Worm (Caenorhabditis elegans) whole organism, late embryonic: Measurements from ENCODE around the gene nhr-120.
A peak's percentile ranks its signal among the peaks of the same experiment; 100 is the strongest.

ENCODE experiments used
- C08G9.2 ChIP-seq: sonication (generic microtip); optimal IDR thresholded peaks from 2 replicates; lab custom pipeline; 2016; ENCODE audit warnings: mild to moderate bottlenecking, missing genetic modification characterization, moderate library complexity, missing compliant biosample characterization
- C38D4.7 ChIP-seq: fragments of 200-800 bp; sonication (Bioruptor generic); optimal IDR thresholded peaks from 2 replicates; lab custom pipeline; 2018; ENCODE audit warnings: mild to moderate bottlenecking, missing genetic modification characterization, moderate library complexity, missing compliant biosample characterization
- T23F11.4 ChIP-seq: fragments of 200-800 bp; sonication (Bioruptor generic); optimal IDR thresholded peaks from 2 replicates; lab custom pipeline; 2018; ENCODE audit warnings: mild to moderate bottlenecking, missing genetic modification characterization, missing compliant biosample characterization
- Y22D7AL.16 ChIP-seq: sonication (generic microtip); optimal IDR thresholded peaks from 2 replicates; lab custom pipeline; 2016; ENCODE audit warnings: missing genetic modification characterization, missing compliant biosample characterization
- ahr-1 ChIP-seq: sonication (generic microtip); optimal IDR thresholded peaks from 2 replicates; lab custom pipeline; 2016; ENCODE audit warnings: missing genetic modification characterization, missing compliant biosample characterization
- ama-1 ChIP-seq: fragments of 150-350 bp; optimal IDR thresholded peaks from 2 replicates; lab custom pipeline; 2014
- ceh-18 ChIP-seq: sonication (generic microtip); optimal IDR thresholded peaks from 2 replicates; lab custom pipeline; 2016; ENCODE audit warnings: missing genetic modification characterization, missing compliant biosample characterization
- ceh-2 ChIP-seq: sonication (generic microtip); optimal IDR thresholded peaks from 2 replicates; lab custom pipeline; 2016; ENCODE audit warnings: missing genotype, missing genetic modification characterization, missing compliant biosample characterization
- ceh-31 ChIP-seq: sonication (generic microtip); optimal IDR thresholded peaks from 2 replicates; lab custom pipeline; 2016; ENCODE audit warnings: missing genetic modification characterization, missing compliant biosample characterization
- ceh-34 ChIP-seq: sonication (generic microtip); optimal IDR thresholded peaks from 2 replicates; lab custom pipeline; 2016; ENCODE audit warnings: mild to moderate bottlenecking, missing genetic modification characterization, missing compliant biosample characterization
- ceh-45 ChIP-seq: fragments of 200-800 bp; sonication (Bioruptor generic); IDR thresholded peaks from 2 replicates; pipeline ENCODE4 v1.3.6; 2022; ENCODE audit warnings: missing genetic modification reagents, missing genetic modification characterization, missing compliant biosample characterization
- ceh-48 ChIP-seq: sonication (generic microtip); optimal IDR thresholded peaks from 2 replicates; lab custom pipeline; 2016; ENCODE audit warnings: missing genetic modification characterization, inconsistent platforms, missing compliant biosample characterization
- dmd-4 ChIP-seq: sonication (generic microtip); optimal IDR thresholded peaks from 2 replicates; lab custom pipeline; 2016; ENCODE audit warnings: borderline replicate concordance, missing genetic modification characterization, missing compliant biosample characterization
- elt-2 ChIP-seq: sonication (generic microtip); optimal IDR thresholded peaks from 2 replicates; lab custom pipeline; 2016; ENCODE audit warnings: missing genetic modification reagents, missing genetic modification characterization, missing compliant biosample characterization
- elt-4 ChIP-seq: sonication (generic microtip); optimal IDR thresholded peaks from 2 replicates; lab custom pipeline; 2016; ENCODE audit warnings: missing genetic modification characterization, missing compliant biosample characterization
- ets-4 ChIP-seq: sonication (generic microtip); optimal IDR thresholded peaks from 2 replicates; lab custom pipeline; 2016; ENCODE audit warnings: missing genetic modification characterization, missing compliant biosample characterization
- fax-1 ChIP-seq: sonication (generic microtip); optimal IDR thresholded peaks from 2 replicates; lab custom pipeline; 2016; ENCODE audit warnings: missing genotype, missing genetic modification characterization, missing compliant biosample characterization
- fkh-10 ChIP-seq: fragments of 150-350 bp; optimal IDR thresholded peaks from 2 replicates; lab custom pipeline; 2014; ENCODE audit warnings: missing biosample characterization, missing genetic modification reagents, missing genetic modification characterization
- fkh-6 ChIP-seq: sonication (generic microtip); optimal IDR thresholded peaks from 2 replicates; lab custom pipeline; 2016; ENCODE audit warnings: missing genetic modification characterization, missing compliant biosample characterization
- gmeb-2 ChIP-seq: sonication (generic microtip); optimal IDR thresholded peaks from 2 replicates; lab custom pipeline; 2016; ENCODE audit warnings: missing genetic modification characterization, inconsistent platforms, missing compliant biosample characterization
- hlh-13 ChIP-seq: fragments of 200-800 bp; sonication (Bioruptor generic); optimal IDR thresholded peaks from 2 replicates; lab custom pipeline; 2018; ENCODE audit warnings: mild to moderate bottlenecking, missing genetic modification characterization, missing compliant biosample characterization
- hlh-15 ChIP-seq: sonication (generic microtip); optimal IDR thresholded peaks from 2 replicates; lab custom pipeline; 2016; ENCODE audit warnings: missing genetic modification characterization, missing compliant biosample characterization
- hlh-6 ChIP-seq: sonication (generic microtip); optimal IDR thresholded peaks from 2 replicates; lab custom pipeline; 2016; ENCODE audit warnings: missing genotype, missing genetic modification characterization, missing compliant biosample characterization
- lin-11 ChIP-seq: fragments of 200-800 bp; sonication (Bioruptor generic); optimal IDR thresholded peaks from 2 replicates; lab custom pipeline; 2018; ENCODE audit warnings: mild to moderate bottlenecking, missing genetic modification characterization, missing compliant biosample characterization
- madf-2 ChIP-seq: sonication (generic microtip); optimal IDR thresholded peaks from 2 replicates; lab custom pipeline; 2017; ENCODE audit warnings: missing genetic modification characterization, missing compliant biosample characterization
- mec-3 ChIP-seq: sonication (generic microtip); optimal IDR thresholded peaks from 2 replicates; lab custom pipeline; 2016; ENCODE audit warnings: borderline replicate concordance, missing genetic modification characterization, missing compliant biosample characterization
- nhr-11 ChIP-seq: fragments of 150-350 bp; optimal IDR thresholded peaks from 2 replicates; lab custom pipeline; 2014; ENCODE audit warnings: missing biosample characterization, missing genetic modification characterization
- nhr-232 ChIP-seq: sonication (generic microtip); optimal IDR thresholded peaks from 2 replicates; lab custom pipeline; 2016; ENCODE audit warnings: missing genetic modification characterization, missing compliant biosample characterization
- pag-3 ChIP-seq: sonication (generic microtip); optimal IDR thresholded peaks from 2 replicates; lab custom pipeline; 2016; ENCODE audit warnings: missing compliant biosample characterization, missing genetic modification characterization, borderline replicate concordance
- pat-9 ChIP-seq: fragments of 200-800 bp; sonication (Bioruptor generic); optimal IDR thresholded peaks from 2 replicates; lab custom pipeline; 2018; ENCODE audit warnings: mild to moderate bottlenecking, missing genetic modification characterization, moderate library complexity, missing compliant biosample characterization
- pax-1 ChIP-seq: fragments of 150-350 bp; optimal IDR thresholded peaks from 2 replicates; lab custom pipeline; 2014; ENCODE audit warnings: missing biosample characterization, missing genetic modification characterization
- pha-2 ChIP-seq: sonication (generic microtip); optimal IDR thresholded peaks from 2 replicates; lab custom pipeline; 2017; ENCODE audit warnings: mild to moderate bottlenecking, missing genetic modification characterization, missing compliant biosample characterization
- pqm-1 ChIP-seq: sonication (generic microtip); optimal IDR thresholded peaks from 2 replicates; lab custom pipeline; 2016; ENCODE audit warnings: missing genetic modification characterization, missing compliant biosample characterization
- ref-2 ChIP-seq: sonication (generic microtip); optimal IDR thresholded peaks from 2 replicates; lab custom pipeline; 2016; ENCODE audit warnings: missing genetic modification characterization, missing compliant biosample characterization
- rnt-1 ChIP-seq: sonication (generic microtip); optimal IDR thresholded peaks from 2 replicates; lab custom pipeline; 2016; ENCODE audit warnings: missing genetic modification characterization, missing compliant biosample characterization
- sox-2 ChIP-seq: fragments of 200-800 bp; sonication (Bioruptor generic); IDR thresholded peaks from 2 replicates; pipeline ENCODE4 v1.3.6; 2022; ENCODE audit warnings: missing genetic modification reagents, missing genetic modification characterization, missing compliant biosample characterization
- sox-4 ChIP-seq: sonication (generic microtip); optimal IDR thresholded peaks from 2 replicates; lab custom pipeline; 2017; ENCODE audit warnings: mild to moderate bottlenecking, missing genetic modification characterization, inconsistent platforms, missing compliant biosample characterization
- syd-9 ChIP-seq: sonication (generic microtip); optimal IDR thresholded peaks from 2 replicates; lab custom pipeline; 2016; ENCODE audit warnings: mild to moderate bottlenecking, missing genetic modification characterization, moderate library complexity, missing compliant biosample characterization
- tbx-2 ChIP-seq: sonication (generic microtip); optimal IDR thresholded peaks from 2 replicates; lab custom pipeline; 2016; ENCODE audit warnings: missing genetic modification characterization, missing compliant biosample characterization
- unc-42 ChIP-seq: sonication (generic microtip); optimal IDR thresholded peaks from 2 replicates; lab custom pipeline; 2016; ENCODE audit warnings: missing genotype, missing genetic modification characterization, missing compliant biosample characterization
- unc-86 ChIP-seq: sonication (generic microtip); optimal IDR thresholded peaks from 2 replicates; lab custom pipeline; 2016; ENCODE audit warnings: missing genetic modification characterization, missing compliant biosample characterization
- ztf-16 ChIP-seq: sonication (generic microtip); optimal IDR thresholded peaks from 2 replicates; lab custom pipeline; 2017; ENCODE audit warnings: missing genetic modification characterization, missing compliant biosample characterization

The nhr-120 gene

DNA sequence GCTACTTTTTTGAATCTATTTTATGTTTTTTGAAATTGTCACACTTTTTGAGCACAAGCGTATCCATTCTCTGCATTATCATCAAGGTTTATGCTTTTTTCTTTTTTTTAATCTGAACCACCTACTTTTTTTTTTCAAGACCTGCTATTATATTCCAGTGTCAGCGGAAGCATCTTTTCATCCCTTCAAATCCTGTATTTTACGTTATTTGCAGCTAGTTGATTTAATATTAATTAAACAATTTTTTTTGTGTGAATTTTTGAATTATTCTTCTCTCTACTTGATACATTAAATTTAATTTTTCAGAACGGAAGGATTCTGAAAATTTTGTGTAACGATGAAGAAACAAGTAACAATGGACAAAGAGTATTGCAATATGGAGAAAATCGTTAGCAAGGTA, 30.7 kb downstream of the nhr-120 start, which contains the start of gene C25B8.8:
C25B8.8 (plus strand) TSS at position 301 of the 400 bp plus-strand sequence.
- no peak for TF ChIP-seq nhr-11 (tag; lab: Kevin White, UChicago)
- no peak for TF ChIP-seq unc-42 (tag; lab: Kevin White, UChicago)
- TF ChIP-seq pat-9 (tag; lab: Kevin White, UChicago): no peak
- TF ChIP-seq madf-2 (tag; lab: Kevin White, UChicago): no peak
- TF ChIP-seq, all 69 proteins: peak for 0

DNA sequence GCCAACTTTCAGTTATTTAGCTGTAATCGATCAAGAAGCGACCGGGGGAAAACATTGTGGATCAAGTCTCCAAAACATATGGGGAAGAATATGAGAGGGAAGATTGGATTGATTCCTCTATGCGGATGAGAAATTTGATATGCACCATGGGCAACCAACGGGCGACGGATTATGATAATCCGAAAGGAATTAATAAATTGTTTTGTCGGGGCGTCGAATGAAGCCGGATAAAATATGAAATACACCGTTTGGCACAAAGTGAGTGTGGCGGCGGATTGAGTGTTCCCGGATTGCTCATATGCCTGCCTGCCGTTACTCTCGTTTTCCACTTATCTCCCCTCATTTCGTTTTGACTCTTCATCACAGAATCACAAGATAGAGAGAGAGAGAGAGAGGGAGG, 31.2 kb downstream of the nhr-120 start:
- TF ChIP-seq ref-2: no peak
- no peak for TF ChIP-seq ceh-34 (tag; lab: Kevin White, UChicago)
- no peak for TF ChIP-seq ahr-1
- no peak for TF ChIP-seq nhr-11 (tag; lab: Kevin White, UChicago)
- TF ChIP-seq sox-2 (GFP tag; lab: Robert Waterston, UW): no peak
- TF ChIP-seq mec-3 (tag; lab: Kevin White, UChicago): no peak
- no peak for TF ChIP-seq pax-1 (tag; lab: Kevin White, UChicago)
- no peak for TF ChIP-seq nhr-232
- TF ChIP-seq ceh-2 (tag; lab: Kevin White, UChicago): no peak
- TF ChIP-seq fax-1 (tag; lab: Kevin White, UChicago): no peak
- TF ChIP-seq fkh-6: no peak
- no peak for TF ChIP-seq ama-1 (lab: Kevin White, UChicago)
- no peak for TF ChIP-seq ceh-18 (tag; lab: Kevin White, UChicago)
- TF ChIP-seq C08G9.2 (tag; lab: Kevin White, UChicago): no peak
- TF ChIP-seq ets-4: no peak
- TF ChIP-seq Y22D7AL.16 (tag; lab: Kevin White, UChicago): no peak
- TF ChIP-seq, all 69 proteins: peak for 0

DNA sequence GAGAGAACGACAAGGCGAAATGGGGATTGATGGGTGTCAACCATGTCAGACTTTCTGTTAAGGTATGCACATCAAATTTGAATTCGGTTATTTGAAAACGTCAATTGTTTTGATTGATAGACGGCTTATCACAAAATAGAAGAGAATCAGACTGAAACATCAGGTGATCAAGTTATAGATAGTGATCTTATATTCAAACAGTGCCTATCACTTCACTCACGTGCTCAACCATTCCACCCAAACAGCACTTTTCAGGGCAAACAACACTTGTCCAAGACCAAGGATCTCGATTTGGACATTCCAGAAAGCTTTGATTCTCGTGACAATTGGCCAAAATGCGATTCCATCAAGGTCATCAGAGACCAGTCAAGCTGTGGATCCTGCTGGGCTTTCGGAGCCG, 32.8 kb downstream of the nhr-120 start:
- TF ChIP-seq mec-3 (tag; lab: Kevin White, UChicago) (no peak), hlh-15 (tag; lab: Kevin White, UChicago) (no peak), unc-86 (tag; lab: Kevin White, UChicago) (no peak), pqm-1 (tag; lab: Kevin White, UChicago) (no peak), fkh-10 (no peak), hlh-6 (tag; lab: Kevin White, UChicago) (no peak), pag-3 (tag; lab: Kevin White, UChicago) (no peak), sox-4 (tag; lab: Kevin White, UChicago) (no peak), nhr-232 (no peak), fax-1 (tag; lab: Kevin White, UChicago) (no peak), ref-2 (no peak), sox-2 (GFP tag; lab: Robert Waterston, UW) (no peak), rnt-1 (tag; lab: Kevin White, UChicago) (no peak), pha-2 (tag; lab: Kevin White, UChicago) (no peak), pax-1 (tag; lab: Kevin White, UChicago) (no peak)

DNA sequence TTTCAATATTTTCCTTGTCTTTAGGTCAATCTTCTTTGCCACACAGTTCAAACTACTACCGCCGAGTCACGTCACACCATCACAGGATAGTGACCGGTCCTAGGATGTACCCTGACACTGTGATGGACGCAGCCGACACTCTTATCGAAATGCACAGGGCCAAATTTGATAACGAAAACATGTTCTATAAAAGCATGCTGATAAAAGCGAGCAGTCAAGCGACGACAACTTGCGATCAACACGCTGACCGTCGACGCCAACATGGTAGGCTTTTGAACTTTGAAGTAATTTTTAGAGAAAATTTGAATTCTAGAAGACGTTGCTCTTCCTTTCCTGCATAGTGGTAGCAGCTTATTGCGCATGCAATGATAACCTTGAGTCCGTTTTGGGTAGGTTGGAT, 33.4 kb downstream of the nhr-120 start, which contains the start of gene cpr-6:
cpr-6 (plus strand) TSS at position 217 of the 400 bp plus-strand sequence.
- TF ChIP-seq lin-11: no peak
- peak; percentile 98 for TF ChIP-seq elt-2 (tag; lab: Kevin White, UChicago)
- TF ChIP-seq, all 69 proteins: peak for 1

DNA sequence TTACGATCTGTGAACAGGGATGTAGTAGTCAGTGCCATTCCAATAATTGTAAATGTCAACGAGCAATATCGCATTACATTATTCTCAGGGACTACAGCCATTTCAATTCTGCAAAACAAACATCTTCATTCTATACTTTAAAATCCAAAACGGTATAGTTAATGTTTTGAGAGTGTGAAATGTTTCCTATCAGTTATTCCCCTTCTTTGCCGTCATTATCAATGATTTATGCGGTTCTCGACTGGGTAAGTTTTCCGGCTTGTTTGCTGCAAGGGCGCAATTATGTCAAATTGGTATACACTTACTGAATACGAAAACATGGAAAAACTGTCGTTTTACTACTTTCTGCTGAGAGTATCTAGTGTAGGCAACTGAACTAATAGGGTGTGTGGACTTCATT, 37.3 kb downstream of the nhr-120 start, which contains the start of gene F23G4.1:
F23G4.1 (minus strand) TSS at position 101 of the 400 bp plus-strand sequence.
- no peak for TF ChIP-seq hlh-6 (tag; lab: Kevin White, UChicago)
- no peak for TF ChIP-seq fkh-10
- no peak for TF ChIP-seq syd-9
- no peak for TF ChIP-seq elt-4 (tag; lab: Kevin White, UChicago)
- TF ChIP-seq gmeb-2: no peak
- no peak for TF ChIP-seq ets-4
- no peak for TF ChIP-seq ref-2
- TF ChIP-seq dmd-4 (tag; lab: Kevin White, UChicago): no peak
- TF ChIP-seq ceh-48 (tag; lab: Kevin White, UChicago): no peak
- TF ChIP-seq pat-9 (tag; lab: Kevin White, UChicago): no peak
- no peak for TF ChIP-seq ceh-18 (tag; lab: Kevin White, UChicago)
- TF ChIP-seq ceh-31 (tag; lab: Kevin White, UChicago): no peak
- TF ChIP-seq T23F11.4: no peak
- TF ChIP-seq C38D4.7: no peak
- no peak for TF ChIP-seq tbx-2 (tag; lab: Kevin White, UChicago)
- TF ChIP-seq unc-42 (tag; lab: Kevin White, UChicago): no peak
- no peak for TF ChIP-seq hlh-13 (GFP tag; lab: Kevin White, UChicago)
- no peak for TF ChIP-seq ceh-45 (GFP tag; lab: Robert Waterston, UW)
- no peak for TF ChIP-seq ztf-16 (tag; lab: Kevin White, UChicago)
- no peak for TF ChIP-seq fax-1 (tag; lab: Kevin White, UChicago)
